Worm (Caenorhabditis elegans) whole organism, midembryonic: ENCODE data around the gene tag-276.

ENCODE experiments used
- ref-1 ChIP-seq: fragments of 200-800 bp; sonication (Bioruptor generic); conservative IDR thresholded peaks from 2 replicates; pipeline ENCODE4 v1.3.6; 2022; ENCODE audit warnings: missing genetic modification reagents, missing genetic modification characterization, missing compliant biosample characterization
- ztf-29 ChIP-seq: fragments of 200-800 bp; sonication (Bioruptor generic); IDR thresholded peaks from 2 replicates; pipeline ENCODE4 v1.3.6; 2022; ENCODE audit warnings: missing genetic modification reagents, missing genetic modification characterization, missing compliant biosample characterization

DNA sequence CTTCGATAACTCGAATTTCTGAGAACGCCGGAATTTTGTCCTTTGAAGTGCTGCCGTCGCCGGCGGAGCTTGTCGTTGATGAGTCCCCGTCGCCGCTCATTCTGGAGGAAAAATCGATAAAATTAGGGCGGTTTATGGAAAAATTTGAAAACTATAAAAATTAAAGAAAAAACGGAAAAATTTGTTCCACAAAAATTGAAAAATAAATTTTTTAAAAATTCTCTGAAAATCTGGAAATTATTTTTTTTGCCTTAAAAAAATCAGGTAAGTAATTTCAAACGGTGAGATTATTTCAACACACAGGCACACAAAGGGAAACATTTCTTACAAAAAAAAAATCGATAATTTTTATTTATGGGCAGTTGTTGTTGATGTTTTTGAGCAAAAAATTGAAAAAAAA is 7.6 kb upstream of the tag-276 start, which contains the start of gene parn-2:
- TF ChIP-seq ref-1 (no peak), ztf-29 (GFP tag; lab: Robert Waterston, UW) (no peak)
